Fruit fly (Drosophila melanogaster) whole organism, prepupa: ENCODE measurements around the gene CG9541.

Source experiments
- CG11762 ChIP-seq: fragments of 200-800 bp; sonication (Bioruptor generic); optimal IDR thresholded peaks from 3 replicates; lab custom pipeline; 2016; ENCODE audit warnings: missing biosample characterization, missing genetic modification characterization; ENCODE audit not compliant: insufficient read depth
- CG11902 ChIP-seq: fragments of 200-800 bp; sonication (Bioruptor generic); optimal IDR thresholded peaks from 3 replicates; lab custom pipeline; 2016; ENCODE audit warnings: missing biosample characterization, missing genetic modification characterization
- CG3032 ChIP-seq: fragments of 200-800 bp; optimal IDR thresholded peaks from 2 replicates; lab custom pipeline; 2019; ENCODE audit warnings: missing biosample characterization, mild to moderate bottlenecking, missing genetic modification characterization, moderate library complexity
- CG31627 ChIP-seq: fragments of 200-800 bp; sonication (Bioruptor generic); optimal IDR thresholded peaks from 3 replicates; lab custom pipeline; 2016; ENCODE audit warnings: missing biosample characterization, missing genetic modification characterization
- OdsH ChIP-seq: fragments of 200-800 bp; sonication (Bioruptor generic); optimal IDR thresholded peaks from 3 replicates; lab custom pipeline; 2016; ENCODE audit warnings: missing biosample characterization, missing genetic modification characterization
- svp ChIP-seq: fragments of 200-800 bp; sonication (Bioruptor generic); peaks from one replicate; lab custom pipeline; 2016; ENCODE audit warnings: missing biosample characterization, missing genetic modification characterization
- topi ChIP-seq: fragments of 200-800 bp; sonication (Bioruptor generic); optimal IDR thresholded peaks from 3 replicates; lab custom pipeline; 2016; ENCODE audit warnings: missing biosample characterization, missing genetic modification characterization

dm6 chr2L:8998237-8998636 is 23.0 kb upstream of the CG9541 start, which contains the start of gene Try29F:
- no peak for TF ChIP-seq svp (GFP tag; lab: Kevin White, UChicago)
- TF ChIP-seq OdsH (GFP tag; lab: Kevin White, UChicago), result no peak
- no peak for TF ChIP-seq CG31627 (GFP tag; lab: Kevin White, UChicago)
- no peak for TF ChIP-seq CG11762 (GFP tag; lab: Kevin White, UChicago)
- no peak for TF ChIP-seq topi (GFP tag; lab: Kevin White, UChicago)
- TF ChIP-seq CG11902 (GFP tag; lab: Kevin White, UChicago), result no peak
- TF ChIP-seq CG3032 (tag; lab: Kevin White, UChicago), result no peak
